Fruit fly (Drosophila melanogaster) whole organism, embryonic: ENCODE results near the gene CG7025.
A peak's percentile ranks its signal among the peaks of the same experiment; 100 is the strongest.

Source experiments
- Atf-2 ChIP-seq: fragments of 200-800 bp; sonication (Bioruptor generic); optimal IDR thresholded peaks from 2 replicates; lab custom pipeline; 2016; ENCODE audit warnings: missing biosample characterization, missing genetic modification characterization
- CG10366 ChIP-seq: fragments of 200-800 bp; sonication (Bioruptor generic); IDR thresholded peaks from 2 replicates; pipeline ENCODE4 v1.3.6; 2022; ENCODE audit warnings: missing biosample characterization, missing genetic modification characterization
- CG10654 ChIP-seq: fragments of 200-800 bp; sonication (Bioruptor generic); optimal IDR thresholded peaks from 2 replicates; lab custom pipeline; 2016; ENCODE audit warnings: missing biosample characterization, missing genetic modification characterization
- CG12299 ChIP-seq: fragments of 200-800 bp; sonication (Bioruptor generic); optimal IDR thresholded peaks from 2 replicates; lab custom pipeline; 2018; ENCODE audit warnings: missing biosample characterization, mild to moderate bottlenecking, missing genetic modification characterization
- CG12769 ChIP-seq: fragments of 200-800 bp; sonication (Bioruptor generic); optimal IDR thresholded peaks from 2 replicates; lab custom pipeline; 2019; ENCODE audit warnings: missing biosample characterization, mild to moderate bottlenecking, missing genetic modification characterization, moderate library complexity
- CG13894 ChIP-seq: fragments of 200-800 bp; sonication (Bioruptor generic); optimal IDR thresholded peaks from 3 replicates; lab custom pipeline; 2018; ENCODE audit warnings: missing biosample characterization, mild to moderate bottlenecking, missing genetic modification characterization, moderate library complexity
- CG14050 ChIP-seq: fragments of 200-800 bp; sonication (Bioruptor generic); IDR thresholded peaks from 3 replicates; pipeline ENCODE4 v1.3.6; 2022; ENCODE audit warnings: missing biosample characterization, missing genetic modification characterization
- CG15696 ChIP-seq: fragments of 200-800 bp; sonication (Bioruptor generic); optimal IDR thresholded peaks from 2 replicates; lab custom pipeline; 2019; ENCODE audit warnings: missing biosample characterization, mild to moderate bottlenecking, missing genetic modification characterization, moderate library complexity
- CG17612 ChIP-seq: fragments of 200-800 bp; sonication (Bioruptor generic); IDR thresholded peaks from 2 replicates; pipeline ENCODE4 v1.3.6; 2022; ENCODE audit warnings: missing biosample characterization, missing genetic modification characterization
- CG17802 ChIP-seq: fragments of 200-800 bp; sonication (Bioruptor generic); optimal IDR thresholded peaks from 2 replicates; lab custom pipeline; 2018; ENCODE audit warnings: missing biosample characterization, mild to moderate bottlenecking, missing genetic modification characterization, moderate library complexity
- CG18599 ChIP-seq: fragments of 200-800 bp; sonication (Bioruptor generic); optimal IDR thresholded peaks from 3 replicates; lab custom pipeline; 2017; ENCODE audit warnings: missing biosample characterization, missing genetic modification characterization, mild to moderate bottlenecking, moderate library complexity, missing genetic modification reagents
- CG2712 ChIP-seq: fragments of 200-800 bp; optimal IDR thresholded peaks from 3 replicates; lab custom pipeline; 2019; ENCODE audit warnings: missing biosample characterization, mild to moderate bottlenecking, missing genetic modification characterization, moderate library complexity
- CG4617 ChIP-seq: fragments of 200-800 bp; sonication (Bioruptor generic); optimal IDR thresholded peaks from 3 replicates; lab custom pipeline; 2016; ENCODE audit warnings: missing biosample characterization, missing genetic modification characterization, borderline replicate concordance
- CG4820 ChIP-seq: fragments of 200-800 bp; sonication (Bioruptor generic); optimal IDR thresholded peaks from 3 replicates; lab custom pipeline; 2016; ENCODE audit warnings: missing biosample characterization, missing genetic modification characterization
- CG7745 ChIP-seq: fragments of 200-800 bp; sonication (Bioruptor generic); optimal IDR thresholded peaks from 2 replicates; lab custom pipeline; 2018; ENCODE audit warnings: missing biosample characterization, mild to moderate bottlenecking, missing genetic modification characterization, moderate library complexity
- CG8290 ChIP-seq, 3 experiments: fragments of 200-800 bp; sonication (Bioruptor generic); optimal IDR thresholded peaks; 2 replicates each; lab custom pipeline; 2016 to 2019; ENCODE audit warnings: missing biosample characterization in 3 of 3, missing genetic modification characterization in 3 of 3, mild to moderate bottlenecking in 2 of 3, moderate library complexity in 1 of 3
- CG8478 ChIP-seq: fragments of >200 bp; optimal IDR thresholded peaks from 2 replicates; lab custom pipeline; 2018
- CG9932 ChIP-seq: fragments of 200-800 bp; sonication (Bioruptor generic); IDR thresholded peaks from 2 replicates; pipeline ENCODE4 v1.3.6; 2022; ENCODE audit warnings: missing biosample characterization, missing genetic modification characterization
- CTCF ChIP-seq: fragments of 200-800 bp; sonication (Bioruptor generic); optimal IDR thresholded peaks from 2 replicates; lab custom pipeline; 2017; ENCODE audit warnings: missing biosample characterization, mild to moderate bottlenecking, missing genetic modification characterization, moderate library complexity
- Camta ChIP-seq: fragments of 200-800 bp; sonication (Bioruptor generic); optimal IDR thresholded peaks from 2 replicates; lab custom pipeline; 2016; ENCODE audit warnings: missing biosample characterization, missing genetic modification characterization
- CoRest ChIP-seq: fragments of 200-800 bp; sonication (Bioruptor generic); optimal IDR thresholded peaks from 3 replicates; lab custom pipeline; 2018; ENCODE audit warnings: missing biosample characterization, mild to moderate bottlenecking, missing genetic modification characterization, moderate library complexity
- Dip3 ChIP-seq: fragments of 200-800 bp; sonication (Bioruptor generic); optimal IDR thresholded peaks from 3 replicates; lab custom pipeline; 2016; ENCODE audit warnings: missing biosample characterization, missing genetic modification characterization
- Doc2 ChIP-seq: fragments of 200-800 bp; sonication (Bioruptor generic); IDR thresholded peaks from 2 replicates; pipeline ENCODE4 v1.3.6; 2022; ENCODE audit warnings: missing biosample characterization, missing genetic modification characterization
- Ets97D ChIP-seq: fragments of 200-800 bp; sonication (Bioruptor generic); optimal IDR thresholded peaks from 3 replicates; lab custom pipeline; 2016; ENCODE audit warnings: missing biosample characterization, missing genetic modification characterization
- HLH54F ChIP-seq: fragments of 200-800 bp; sonication (Bioruptor generic); optimal IDR thresholded peaks from 3 replicates; lab custom pipeline; 2016; ENCODE audit warnings: missing biosample characterization, missing genetic modification characterization
- HmgD ChIP-seq: fragments of 200-800 bp; sonication (Bioruptor generic); optimal IDR thresholded peaks from 3 replicates; lab custom pipeline; 2016; ENCODE audit warnings: missing biosample characterization, missing genetic modification characterization
- Kr ChIP-seq: fragments of 200-800 bp; sonication (Bioruptor generic); optimal IDR thresholded peaks from 2 replicates; lab custom pipeline; 2017; ENCODE audit warnings: missing biosample characterization, mild to moderate bottlenecking, missing genetic modification characterization
- MTF-1 ChIP-seq: fragments of 200-800 bp; sonication (Bioruptor generic); optimal IDR thresholded peaks from 2 replicates; lab custom pipeline; 2018; ENCODE audit warnings: missing biosample characterization, mild to moderate bottlenecking, missing genetic modification characterization, borderline replicate concordance
- Med ChIP-seq: fragments of 200-800 bp; sonication (Bioruptor generic); peaks from one replicate; lab custom pipeline; 2016; ENCODE audit warnings: missing biosample characterization, missing genetic modification characterization, mild to moderate bottlenecking, inconsistent platforms, moderate library complexity
- PHDP ChIP-seq: fragments of 200-800 bp; sonication (Bioruptor generic); optimal IDR thresholded peaks from 3 replicates; lab custom pipeline; 2018; ENCODE audit warnings: missing biosample characterization, mild to moderate bottlenecking, missing genetic modification characterization, moderate library complexity
- Pdp1 ChIP-seq, 2 experiments: fragments of 200-800 bp; sonication (Bioruptor generic); optimal IDR thresholded peaks; 3 replicates each; lab custom pipeline; 2016; ENCODE audit warnings: missing biosample characterization in 2 of 2, missing genetic modification characterization in 2 of 2, mild to moderate bottlenecking in 1 of 2, moderate library complexity in 1 of 2
- Six4 ChIP-seq: fragments of 200-800 bp; sonication (Bioruptor generic); optimal IDR thresholded peaks from 2 replicates; lab custom pipeline; 2016; ENCODE audit warnings: missing biosample characterization, missing genetic modification characterization
- Spps ChIP-seq: fragments of 200-800 bp; sonication (Bioruptor generic); optimal IDR thresholded peaks from 2 replicates; lab custom pipeline; 2018; ENCODE audit warnings: missing biosample characterization, mild to moderate bottlenecking, missing genetic modification characterization
- Xbp1 ChIP-seq: fragments of 200-800 bp; sonication (Bioruptor generic); optimal IDR thresholded peaks from 3 replicates; lab custom pipeline; 2016; ENCODE audit warnings: missing biosample characterization, mild to moderate bottlenecking, missing genetic modification characterization
- YL-1 ChIP-seq: fragments of 200-800 bp; sonication (Bioruptor generic); optimal IDR thresholded peaks from 3 replicates; lab custom pipeline; 2017; ENCODE audit warnings: missing biosample characterization, mild to moderate bottlenecking, missing genetic modification characterization
- bab2 ChIP-seq: fragments of 200-800 bp; sonication (Bioruptor generic); optimal IDR thresholded peaks from 2 replicates; lab custom pipeline; 2016; ENCODE audit warnings: missing biosample characterization, missing genetic modification characterization
- caup ChIP-seq: fragments of 200-800 bp; sonication (Bioruptor generic); optimal IDR thresholded peaks from 3 replicates; lab custom pipeline; 2017; ENCODE audit warnings: missing biosample characterization, mild to moderate bottlenecking, missing genetic modification characterization, moderate library complexity; ENCODE audit not compliant: severe bottlenecking
- ci ChIP-seq: fragments of 200-800 bp; sonication (Bioruptor generic); IDR thresholded peaks from 3 replicates; pipeline ENCODE4 v1.3.6; 2022; ENCODE audit warnings: missing biosample characterization, missing genetic modification characterization
- fd102C ChIP-seq: fragments of 200-800 bp; sonication (Bioruptor generic); optimal IDR thresholded peaks from 2 replicates; lab custom pipeline; 2018; ENCODE audit warnings: missing biosample characterization, mild to moderate bottlenecking, missing genetic modification characterization, moderate library complexity
- gfzf ChIP-seq: fragments of 200-800 bp; sonication (Bioruptor generic); optimal IDR thresholded peaks from 2 replicates; lab custom pipeline; 2016; ENCODE audit warnings: missing biosample characterization, mild to moderate bottlenecking, missing genetic modification characterization, moderate library complexity
- lilli ChIP-seq: fragments of 200-800 bp; sonication (Bioruptor generic); optimal IDR thresholded peaks from 3 replicates; lab custom pipeline; 2016; ENCODE audit warnings: missing biosample characterization, missing genetic modification characterization
- nau ChIP-seq: fragments of 200-800 bp; sonication (Bioruptor generic); optimal IDR thresholded peaks from 3 replicates; lab custom pipeline; 2017; ENCODE audit warnings: missing biosample characterization, mild to moderate bottlenecking, missing genetic modification characterization, missing genetic modification reagents
- oc ChIP-seq: fragments of 200-800 bp; sonication (Bioruptor generic); optimal IDR thresholded peaks from 2 replicates; lab custom pipeline; 2018; ENCODE audit warnings: missing biosample characterization, mild to moderate bottlenecking, missing genetic modification characterization, moderate library complexity
- otp ChIP-seq: fragments of 200-800 bp; sonication (Bioruptor generic); IDR thresholded peaks from 3 replicates; pipeline ENCODE4, ENCODE4 v1.3.6; 2022; ENCODE audit warnings: missing biosample characterization, missing genetic modification characterization
- phol ChIP-seq: fragments of 200-800 bp; sonication (Bioruptor generic); optimal IDR thresholded peaks from 3 replicates; lab custom pipeline; 2018; ENCODE audit warnings: missing biosample characterization, mild to moderate bottlenecking, missing genetic modification characterization, moderate library complexity
- row ChIP-seq: fragments of 200-800 bp; sonication (Bioruptor generic); IDR thresholded peaks from 3 replicates; pipeline ENCODE4 v1.3.6; 2022; ENCODE audit warnings: missing biosample characterization, missing genetic modification characterization
- sens-2 ChIP-seq: fragments of 200-800 bp; sonication (Bioruptor generic); IDR thresholded peaks from 2 replicates; pipeline ENCODE4 v1.3.6; 2022; ENCODE audit warnings: missing biosample characterization, missing genetic modification characterization
- so ChIP-seq: fragments of 200-800 bp; sonication (Bioruptor generic); IDR thresholded peaks from 3 replicates; pipeline ENCODE4 v1.3.6; 2022; ENCODE audit warnings: missing biosample characterization, missing genetic modification characterization
- tap ChIP-seq: fragments of 200-800 bp; optimal IDR thresholded peaks from 3 replicates; lab custom pipeline; 2019; ENCODE audit warnings: missing biosample characterization, mild to moderate bottlenecking, missing genetic modification characterization, moderate library complexity

CG7025 gene

DNA sequence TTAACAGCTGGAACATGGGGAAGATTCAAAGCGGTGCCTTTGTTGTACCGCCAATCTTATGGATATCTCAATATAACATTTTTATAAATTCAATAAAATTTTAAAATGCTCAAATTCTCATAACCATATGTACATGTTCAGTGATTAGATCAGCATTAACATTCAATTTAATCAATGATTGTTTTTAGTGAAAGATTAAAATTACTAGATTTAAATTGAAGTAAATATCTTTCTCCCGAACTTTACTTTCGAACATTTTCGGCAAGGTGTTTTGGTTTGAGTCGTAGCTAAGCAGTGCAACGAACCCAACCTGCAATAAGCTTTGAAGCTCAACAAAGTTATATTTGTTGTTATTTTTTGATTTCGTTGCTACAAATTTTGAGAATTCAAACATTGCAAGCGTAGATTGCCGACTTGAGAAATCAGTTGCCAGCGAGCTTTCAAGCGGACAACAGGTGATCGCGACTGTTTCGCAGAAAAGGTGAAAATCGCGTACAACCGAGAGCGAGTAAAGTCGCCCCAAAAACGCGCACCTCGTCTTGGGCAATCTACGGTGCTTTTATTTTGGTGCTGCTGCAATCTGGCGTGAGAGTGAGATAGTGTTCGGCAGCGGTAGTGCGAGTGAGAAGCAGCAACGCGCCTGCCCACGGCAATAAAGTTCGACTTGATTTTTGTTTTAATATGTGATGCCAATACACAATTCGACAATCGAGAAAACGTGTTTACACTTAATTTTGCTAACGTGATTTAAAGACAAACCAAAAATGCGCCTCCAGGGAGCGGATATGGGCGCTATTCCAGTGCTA, 10.1 kb upstream of the CG7025 start, which contains the start of gene Tep3 (continued):
- TF ChIP-seq Xbp1 (GFP tag; lab: Kevin White, UChicago) (peak; percentile 28), fd102C (no peak), CG14050 (GFP tag; lab: Robert Waterston, UW) (no peak), CG18599 (peak; percentile 36), ci (GFP tag; lab: Robert Waterston, UW) (peak; percentile 35; the same call in 1 of the 3 replicates), oc (tag; lab: Kevin White, UChicago) (peak; percentile 50), gfzf (GFP tag; lab: Kevin White, UChicago) (peak; percentile 29), caup (GFP tag; lab: Kevin White, UChicago) (peak; percentile 15), CoRest (tag; lab: Kevin White, UChicago) (peak; percentile 37), CG8478 (lab: Kevin White, UChicago) (no peak), CG15696 (tag; lab: Kevin White, UChicago) (no peak), CG17612 (GFP tag; lab: Robert Waterston, UW) (no peak), tap (no peak), Kr (GFP tag; lab: Kevin White, UChicago) (no peak), Atf-2 (GFP tag; lab: Kevin White, UChicago) (no peak), phol (tag; lab: Kevin White, UChicago) (no peak), CG12769 (tag; lab: Kevin White, UChicago) (peak; percentile 5), Camta (GFP tag; lab: Kevin White, UChicago) (no peak), CG2712 (tag; lab: Kevin White, UChicago) (no peak), HLH54F (GFP tag; lab: Kevin White, UChicago) (peak; percentile 33), CG12299 (tag; lab: Kevin White, UChicago) (peak; percentile 15), lilli (peak; percentile 61), CG4617 (GFP tag; lab: Kevin White, UChicago) (no peak), Dip3 (GFP tag; lab: Kevin White, UChicago) (no peak), nau (GFP tag; lab: Kevin White, UChicago) (no peak), CG13894 (tag; lab: Kevin White, UChicago) (peak; percentile 57), CTCF (peak; percentile 61), CG4820 (GFP tag; lab: Kevin White, UChicago) (peak; percentile 14), PHDP (tag; lab: Kevin White, UChicago) (peak; percentile 50), CG10654 (GFP tag; lab: Kevin White, UChicago) (no peak), so (GFP tag; lab: Robert Waterston, UW) (0 out of 3 replicates have a peak, but pooled peaks have one; percentile 9), CG9932 (peak; percentile 62), CG10366 (0 out of 2 replicates have a peak, but pooled peaks have one; percentile 15), Ets97D (GFP tag; lab: Kevin White, UChicago) (peak; percentile 17), CG7745 (tag; lab: Kevin White, UChicago) (no peak), Pdp1 (GFP tag; optimal IDR thresholded peaks at IDR 0.05; lab: Kevin White, UChicago) (peak in 1 of 2 experiments; percentile 24), CG17802 (tag; lab: Kevin White, UChicago) (no peak), CG8290 (GFP tag; optimal IDR thresholded peaks at IDR 0.05; lab: Kevin White, UChicago) (no peak), CG8290 (tag; optimal IDR thresholded peaks at IDR 0.05; lab: Kevin White, UChicago) (peak in 1 of 2 experiments; percentile 55), MTF-1 (no peak), HmgD (GFP tag; lab: Kevin White, UChicago) (no peak), otp (no peak), sens-2 (GFP tag; lab: Robert Waterston, UW) (no peak), Six4 (GFP tag; lab: Kevin White, UChicago) (no peak), row (GFP tag; lab: Robert Waterston, UW) (peak; percentile 38; the same call in 1 of the 3 replicates), Doc2 (GFP tag; lab: Robert Waterston, UW) (no peak), bab2 (GFP tag; lab: Kevin White, UChicago) (peak; percentile 24), YL-1 (no peak), Spps (tag; lab: Kevin White, UChicago) (no peak), Med (peak; percentile 92)
